Fruit fly (Drosophila melanogaster) whole organism, wandering third instar larva: ENCODE data around the gene Mitofilin.
A peak's percentile ranks its signal among the peaks of the same experiment; 100 is the strongest.

Experiments
- Abd-B ChIP-seq: fragments of >200 bp; optimal IDR thresholded peaks from 2 replicates; lab custom pipeline; 2017; ENCODE audit warnings: missing biosample characterization, missing genetic modification characterization
- CG32264 ChIP-seq: fragments of 200-800 bp; sonication (Bioruptor generic); optimal IDR thresholded peaks from 2 replicates; lab custom pipeline; 2016; ENCODE audit warnings: missing biosample characterization, missing genetic modification characterization
- CG9705 ChIP-seq: fragments of 200-800 bp; sonication (Bioruptor generic); optimal IDR thresholded peaks from 2 replicates; lab custom pipeline; 2018; ENCODE audit warnings: missing biosample characterization, mild to moderate bottlenecking, missing genetic modification characterization
- CrebA ChIP-seq: fragments of 200-800 bp; sonication (Bioruptor generic); optimal IDR thresholded peaks from 2 replicates; lab custom pipeline; 2016; ENCODE audit warnings: missing biosample characterization, mild to moderate bottlenecking, missing genetic modification characterization, borderline replicate concordance
- Dfd ChIP-seq: fragments of >200 bp; optimal IDR thresholded peaks from 2 replicates; lab custom pipeline; 2017; ENCODE audit warnings: missing biosample characterization, missing genetic modification characterization
- GATAd ChIP-seq: sonication (Bioruptor generic); optimal IDR thresholded peaks from 2 replicates; lab custom pipeline; 2016; ENCODE audit warnings: missing biosample characterization, missing genetic modification characterization
- HLH106 ChIP-seq: fragments of 200-800 bp; optimal IDR thresholded peaks from 3 replicates; lab custom pipeline; 2019; ENCODE audit warnings: missing biosample characterization, mild to moderate bottlenecking, missing genetic modification characterization, moderate library complexity
- Hr78 ChIP-seq: fragments of >200 bp; optimal IDR thresholded peaks from 2 replicates; lab custom pipeline; 2017; ENCODE audit warnings: missing biosample characterization, missing genetic modification characterization
- Jra ChIP-seq: sonication (Bioruptor generic); optimal IDR thresholded peaks from 2 replicates; lab custom pipeline; 2016; ENCODE audit warnings: missing biosample characterization, missing genetic modification characterization
- Myc ChIP-seq: fragments of >200 bp; optimal IDR thresholded peaks from 2 replicates; lab custom pipeline; 2017
- OdsH ChIP-seq: fragments of 200-800 bp; sonication (Bioruptor generic); optimal IDR thresholded peaks from 2 replicates; lab custom pipeline; 2016; ENCODE audit warnings: missing biosample characterization, mild to moderate bottlenecking, missing genetic modification characterization
- Rel ChIP-seq, 2 experiments: fragments of 200-800 bp; sonication (Bioruptor generic) in 1 of 2; optimal IDR thresholded peaks; 2 replicates in 1 of 2; 3 replicates in 1 of 2; lab custom pipeline; 2016 to 2019; ENCODE audit warnings: mild to moderate bottlenecking in 2 of 2, missing biosample characterization in 2 of 2, missing genetic modification characterization in 2 of 2, moderate library complexity in 1 of 2
- Vsx2 ChIP-seq: fragments of 200-300, 225-300 bp; sonication (Bioruptor generic); optimal IDR thresholded peaks from 2 replicates; lab custom pipeline; 2018; ENCODE audit warnings: missing biosample characterization, missing genetic modification characterization; ENCODE audit not compliant: partially characterized antibody
- br ChIP-seq: fragments of 200-800 bp; sonication (Bioruptor generic); optimal IDR thresholded peaks from 2 replicates; lab custom pipeline; 2016; ENCODE audit warnings: missing biosample characterization, missing genetic modification characterization
- brk ChIP-seq: fragments of 200-800 bp; sonication (Bioruptor generic); optimal IDR thresholded peaks from 2 replicates; lab custom pipeline; 2016; ENCODE audit warnings: missing biosample characterization, mild to moderate bottlenecking, missing genetic modification characterization
- dl ChIP-seq, 2 experiments: fragments of 175-275, 200-275 bp in 1 of 2; fragments of 200-275 bp in 1 of 2; sonication (Bioruptor generic); optimal IDR thresholded peaks; lab custom pipeline; 2018; ENCODE audit warnings: mild to moderate bottlenecking in 2 of 2, missing biosample characterization in 2 of 2, missing genetic modification characterization in 2 of 2, moderate library complexity in 2 of 2; ENCODE audit not compliant: partially characterized antibody in 2 of 2, insufficient read depth in 1 of 2
- dmrt93B ChIP-seq: fragments of 200-800 bp; sonication (Bioruptor generic); optimal IDR thresholded peaks from 2 replicates; lab custom pipeline; 2018; ENCODE audit warnings: missing biosample characterization, mild to moderate bottlenecking, missing genetic modification characterization
- ey ChIP-seq: fragments of 200-800 bp; sonication (Bioruptor generic); optimal IDR thresholded peaks from 2 replicates; lab custom pipeline; 2016; ENCODE audit warnings: missing biosample characterization, missing genetic modification characterization
- foxo ChIP-seq, 2 experiments: fragments of 200-800 bp; sonication (Bioruptor generic); optimal IDR thresholded peaks; 2 replicates in 1 of 2; 3 replicates in 1 of 2; lab custom pipeline; 2016 to 2017; ENCODE audit warnings: missing biosample characterization in 2 of 2, missing genetic modification characterization in 2 of 2
- fru ChIP-seq: fragments of 200-800 bp; sonication (Bioruptor generic); optimal IDR thresholded peaks from 3 replicates; lab custom pipeline; 2016; ENCODE audit warnings: missing biosample characterization, mild to moderate bottlenecking, missing genetic modification characterization
- h ChIP-seq: fragments of 200-800 bp; sonication (Bioruptor generic); optimal IDR thresholded peaks from 3 replicates; lab custom pipeline; 2016; ENCODE audit warnings: missing biosample characterization, mild to moderate bottlenecking, missing genetic modification characterization
- jim ChIP-seq: fragments of 175-275, 200-325 bp; sonication (Bioruptor generic); optimal IDR thresholded peaks from 2 replicates; lab custom pipeline; 2016; ENCODE audit warnings: missing biosample characterization, mild to moderate bottlenecking, missing genetic modification characterization
- pan ChIP-seq: fragments of >200 bp; optimal IDR thresholded peaks from 2 replicates; lab custom pipeline; 2017
- rgr ChIP-seq: fragments of 200-800 bp; sonication (Bioruptor generic); optimal IDR thresholded peaks from 3 replicates; lab custom pipeline; 2016; ENCODE audit warnings: missing biosample characterization, mild to moderate bottlenecking, missing genetic modification characterization
- sage ChIP-seq: fragments of 200-800 bp; sonication (Bioruptor generic); optimal IDR thresholded peaks from 2 replicates; lab custom pipeline; 2016; ENCODE audit warnings: missing biosample characterization, mild to moderate bottlenecking, missing genetic modification characterization
- sv ChIP-seq: fragments of 200-800 bp; sonication (Bioruptor generic); optimal IDR thresholded peaks from 3 replicates; lab custom pipeline; 2016; ENCODE audit warnings: missing biosample characterization, missing genetic modification characterization
- tai ChIP-seq: sonication (Bioruptor generic); optimal IDR thresholded peaks from 2 replicates; lab custom pipeline; 2016; ENCODE audit warnings: missing biosample characterization, missing genetic modification characterization
- usp ChIP-seq: fragments of >200 bp; optimal IDR thresholded peaks from 2 replicates; lab custom pipeline; 2017; ENCODE audit warnings: missing biosample characterization, missing genetic modification characterization
- woc ChIP-seq: sonication (Bioruptor generic); optimal IDR thresholded peaks from 2 replicates; lab custom pipeline; 2016; ENCODE audit warnings: missing biosample characterization, mild to moderate bottlenecking, missing genetic modification characterization

Gene Mitofilin

DNA sequence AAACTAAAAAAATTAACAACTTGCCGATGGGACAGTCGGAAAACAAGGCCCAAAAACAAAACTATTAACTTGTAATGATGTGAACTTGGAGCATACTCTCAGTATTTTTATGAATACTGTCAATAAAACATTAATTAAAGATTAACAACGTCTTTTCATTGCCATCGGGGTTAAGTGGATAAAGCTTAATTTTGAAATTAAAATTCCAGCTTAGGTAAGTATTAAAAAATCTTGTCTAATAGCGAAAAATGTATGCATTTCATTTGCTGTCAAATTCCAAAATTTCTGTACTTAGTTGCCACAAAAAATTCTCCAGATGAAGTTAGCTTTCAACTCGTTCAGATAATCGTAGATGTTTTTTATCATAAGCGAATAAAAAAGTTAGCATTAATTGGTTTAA, 8.7 kb downstream of the Mitofilin start, which contains the start of gene Theg:
Gene Theg (plus strand): TSS at position 301 of the 400 bp plus-strand sequence.
- TF ChIP-seq fru (no peak), tai (GFP tag; lab: Kevin White, UChicago) (no peak), Vsx2 (GFP tag; lab: Kevin White, UChicago) (no peak), CG32264 (no peak), sv (GFP tag; lab: Kevin White, UChicago) (no peak), OdsH (GFP tag; lab: Kevin White, UChicago) (no peak), woc (GFP tag; lab: Kevin White, UChicago) (no peak), Dfd (GFP tag; lab: Kevin White, UChicago) (no peak), ey (no peak), Myc (lab: Kevin White, UChicago) (no peak), HLH106 (tag; lab: Kevin White, UChicago) (no peak), pan (lab: Kevin White, UChicago) (no peak), CG9705 (GFP tag; lab: Kevin White, UChicago) (no peak), sage (no peak), Abd-B (GFP tag; lab: Kevin White, UChicago) (no peak), rgr (GFP tag; lab: Kevin White, UChicago) (no peak)

DNA sequence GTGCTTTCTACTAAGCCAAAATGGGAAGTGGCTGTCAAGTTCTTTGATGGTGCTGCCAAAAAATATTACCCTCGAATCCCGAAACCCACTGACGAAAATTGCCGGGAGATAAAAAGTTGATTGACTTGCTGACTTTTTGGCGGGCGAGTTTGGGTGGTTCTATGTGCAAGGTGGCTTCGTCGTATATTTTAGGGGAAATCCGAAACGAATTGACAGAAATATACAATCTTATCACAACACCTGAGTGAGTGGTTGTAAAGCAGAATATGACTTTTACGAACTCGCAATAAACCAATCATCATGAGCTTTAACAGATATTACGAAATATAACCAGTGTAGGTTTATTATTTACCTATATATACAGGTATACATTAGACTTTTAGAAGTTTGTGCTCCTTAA, 19.6 kb downstream of the Mitofilin start:
- no peak for TF ChIP-seq usp (GFP tag; lab: Kevin White, UChicago)
- no peak for TF ChIP-seq Rel (GFP tag; optimal IDR thresholded peaks at IDR 0.05; lab: Kevin White, UChicago)
- peak; percentile 84 for TF ChIP-seq Rel (tag; optimal IDR thresholded peaks at IDR 0.05; lab: Kevin White, UChicago)

DNA sequence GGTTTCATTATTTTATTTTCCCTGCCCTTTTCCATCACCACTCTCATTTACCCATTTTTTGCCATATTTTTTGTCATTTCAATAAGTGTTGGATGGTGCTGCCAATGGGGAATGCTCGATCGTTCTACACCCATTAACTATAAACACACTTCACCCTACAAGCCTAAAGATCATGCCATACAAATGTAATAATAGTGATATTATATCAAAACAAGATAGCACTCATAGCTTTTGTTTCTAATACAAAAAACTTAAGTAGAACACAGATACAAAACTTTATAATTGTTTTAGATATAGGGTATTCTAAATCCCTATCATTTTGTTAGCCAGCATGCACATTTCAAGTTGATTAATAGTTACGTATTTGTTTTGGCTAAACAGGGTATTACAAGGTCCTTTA, 23.5 kb downstream of the Mitofilin start:
- TF ChIP-seq GATAd: no peak
- TF ChIP-seq Dfd (GFP tag; lab: Kevin White, UChicago): no peak
- TF ChIP-seq pan (lab: Kevin White, UChicago): no peak
- no peak for TF ChIP-seq dl (GFP tag; optimal IDR thresholded peaks at IDR 0.05; lab: Kevin White, UChicago; ENCODE audit: insufficient read depth in 1 of 2, partially characterized antibody in 2 of 2)
- TF ChIP-seq CG32264: no peak
- TF ChIP-seq sage: no peak
- no peak for TF ChIP-seq Jra (GFP tag; lab: Kevin White, UChicago)
- no peak for TF ChIP-seq dmrt93B (GFP tag; lab: Kevin White, UChicago)
- TF ChIP-seq br (GFP tag; lab: Kevin White, UChicago): no peak
- TF ChIP-seq brk (GFP tag; lab: Kevin White, UChicago): no peak
- TF ChIP-seq usp (GFP tag; lab: Kevin White, UChicago): no peak
- no peak for TF ChIP-seq Hr78 (GFP tag; lab: Kevin White, UChicago)
- TF ChIP-seq CG9705 (GFP tag; lab: Kevin White, UChicago): no peak

DNA sequence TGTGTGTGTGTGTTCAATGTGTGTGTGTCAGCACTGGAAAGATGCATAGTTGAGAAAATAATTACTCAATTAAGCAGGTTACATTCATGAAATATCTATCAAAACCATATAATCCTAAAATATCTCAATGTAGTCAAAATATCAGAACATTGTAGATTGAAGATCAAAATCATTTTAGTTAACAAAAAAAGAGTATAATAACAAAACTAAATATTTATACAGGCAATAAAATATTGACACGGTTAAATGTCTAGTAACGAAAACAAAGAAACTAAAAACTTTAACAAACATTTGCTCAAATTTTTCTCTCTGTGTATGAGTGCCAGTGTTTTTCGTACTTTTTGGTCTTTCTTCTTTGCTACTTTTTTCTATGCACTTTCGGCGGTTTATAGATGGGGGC, 24.3 kb downstream of the Mitofilin start:
- TF ChIP-seq br (GFP tag; lab: Kevin White, UChicago): no peak
- TF ChIP-seq woc (GFP tag; lab: Kevin White, UChicago): no peak
- no peak for TF ChIP-seq Myc (lab: Kevin White, UChicago)
- TF ChIP-seq CrebA (GFP tag; lab: Kevin White, UChicago): no peak
- no peak for TF ChIP-seq OdsH (GFP tag; lab: Kevin White, UChicago)
- no peak for TF ChIP-seq h (GFP tag; lab: Kevin White, UChicago)
- no peak for TF ChIP-seq CG9705 (GFP tag; lab: Kevin White, UChicago)
- peak; percentile 16 for TF ChIP-seq fru
- TF ChIP-seq, all 38 proteins: peak for 1

DNA sequence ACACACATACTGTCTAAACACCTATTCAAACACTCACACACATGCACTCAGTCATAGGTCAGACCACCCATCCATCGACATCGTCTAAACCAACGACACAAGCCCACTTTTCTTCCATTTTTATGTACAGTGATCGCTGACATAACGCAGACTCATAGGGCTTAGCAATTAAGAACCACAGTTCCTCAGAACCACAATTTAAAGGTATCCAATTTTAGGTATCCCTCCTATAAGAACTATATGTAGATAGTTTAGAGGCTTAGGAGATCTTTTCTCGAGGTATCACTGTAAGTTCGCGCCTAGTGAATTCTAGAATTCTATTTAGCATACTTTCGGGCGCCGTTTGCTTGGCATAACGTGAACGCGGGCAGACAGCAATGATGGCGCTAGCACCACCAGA, 30.2 kb downstream of the Mitofilin start:
- TF ChIP-seq ey (peak; percentile 42), fru (peak; percentile 9), CrebA (GFP tag; lab: Kevin White, UChicago) (no peak), HLH106 (tag; lab: Kevin White, UChicago) (peak; percentile 24), woc (GFP tag; lab: Kevin White, UChicago) (no peak), pan (lab: Kevin White, UChicago) (no peak), rgr (GFP tag; lab: Kevin White, UChicago) (peak; percentile 10), foxo (GFP tag; optimal IDR thresholded peaks at IDR 0.05; lab: Kevin White, UChicago) (peak in 1 of 2 experiments; percentile 7), h (GFP tag; lab: Kevin White, UChicago) (peak; percentile 19), Vsx2 (GFP tag; lab: Kevin White, UChicago) (no peak), jim (GFP tag; lab: Kevin White, UChicago) (no peak)
- TF ChIP-seq, all 38 proteins: peak for 6
